Worm (Caenorhabditis elegans) whole organism, young adult: ENCODE measurements around the gene lido-18.
"Not testable (repeated sequence)": the region's sequence is repeated elsewhere in the genome, so short reads cannot be mapped to it uniquely, and the experiment has no call there.

Experiments
- B0261.1 ChIP-seq: sonication (generic microtip); optimal IDR thresholded peaks from 2 replicates; lab custom pipeline; 2016; ENCODE audit warnings: mild to moderate bottlenecking, missing genetic modification characterization, moderate library complexity, missing compliant biosample characterization
- F49E8.2 ChIP-seq: sonication (generic microtip); optimal IDR thresholded peaks from 3 replicates; lab custom pipeline; 2017; ENCODE audit warnings: missing genetic modification characterization, mild to moderate bottlenecking, missing compliant biosample characterization, antibody characterized with exemption, moderate library complexity; ENCODE audit not compliant: insufficient read depth
- K12H6.12 ChIP-seq: fragments of 200-800 bp; sonication (Bioruptor generic); optimal IDR thresholded peaks from 2 replicates; lab custom pipeline; 2018; ENCODE audit warnings: mild to moderate bottlenecking, missing genetic modification characterization, missing compliant biosample characterization
- ceh-58 ChIP-seq: fragments of 200-800 bp; sonication (Bioruptor generic); IDR thresholded peaks from 2 replicates; pipeline ENCODE4 v1.3.6; 2022; ENCODE audit warnings: missing genetic modification characterization, missing compliant biosample characterization
- dpl-1 ChIP-seq: fragments of 150-350 bp; optimal IDR thresholded peaks from 2 replicates; lab custom pipeline; 2014; ENCODE audit warnings: missing biosample characterization, missing genetic modification reagents, missing genetic modification characterization
- him-1 ChIP-seq: sonication (generic microtip); optimal IDR thresholded peaks from 2 replicates; lab custom pipeline; 2016; ENCODE audit warnings: missing genotype, missing genetic modification reagents, missing genetic modification characterization, missing compliant biosample characterization
- let-526 ChIP-seq: fragments of 200-800 bp; sonication (Bioruptor generic); IDR thresholded peaks from 2 replicates; pipeline ENCODE4 v1.3.6; 2022; ENCODE audit warnings: missing genetic modification reagents, missing genetic modification characterization, missing compliant biosample characterization
- lin-35 ChIP-seq, 3 experiments: fragments of 150-350 bp in 2 of 3; sonication (generic microtip) in 1 of 3; optimal IDR thresholded peaks; 2 replicates each; lab custom pipeline; 2014 to 2018; ENCODE audit warnings: missing biosample characterization in 3 of 3, missing genetic modification characterization in 3 of 3, missing genetic modification reagents in 3 of 3
- snpc-1.3 ChIP-seq: sonication (generic microtip); optimal IDR thresholded peaks from 2 replicates; lab custom pipeline; 2017; ENCODE audit warnings: missing genetic modification characterization, mild to moderate bottlenecking, missing compliant biosample characterization, antibody characterized with exemption, moderate library complexity, missing genotype, missing genetic modification reagents; ENCODE audit not compliant: insufficient read depth

DNA sequence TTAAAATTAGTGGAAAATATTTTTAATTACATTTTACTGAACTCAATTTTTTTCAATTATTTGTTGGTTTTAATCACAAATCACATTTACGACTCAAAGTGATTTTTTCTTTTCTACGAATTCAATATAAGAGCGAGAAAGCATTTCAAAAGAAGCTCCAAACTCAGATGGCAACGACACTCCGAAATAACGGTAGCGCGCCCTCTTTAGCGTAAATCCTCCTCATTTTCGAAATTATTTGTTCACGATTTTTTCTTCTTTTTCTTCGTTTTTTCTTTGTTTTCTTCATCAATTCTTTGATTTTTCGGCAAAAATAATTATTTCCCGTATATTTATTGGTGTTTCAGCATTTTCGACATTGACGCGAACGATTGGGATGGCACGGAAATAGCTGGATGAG lies 53.1 kb downstream of the lido-18 start:
- TF ChIP-seq let-526 (GFP tag; lab: Robert Waterston, UW); him-1; F49E8.2 (tag; lab: Kevin White, UChicago); snpc-1.3; K12H6.12 (tag; lab: Kevin White, UChicago); lin-35 (GFP tag; optimal IDR thresholded peaks at IDR 0.05; lab: Kevin White, UChicago); dpl-1 (GFP tag; lab: Kevin White, UChicago); ceh-58; B0261.1 (tag; lab: Kevin White, UChicago): not testable (repeated sequence)
